Worm (Caenorhabditis elegans): ENCODE data around the gene tbx-34.
A peak's percentile ranks its signal among the peaks of the same experiment; 100 is the strongest.

tbx-34 gene

ce11 chrIII:11218150-11218841, at the start of gene tbx-34, which contains the start of gene wht-8:
Gene tbx-34, minus strand, starts transcription at chrIII:11218250.
Gene wht-8, plus strand, starts transcription at chrIII:11218791.
- no peak for TF ChIP-seq B0019.2 (GFP tag; conservative IDR thresholded peaks at IDR 0.05)
- TF ChIP-seq him-1 (tag; optimal IDR thresholded peaks at IDR 0.05): no peak
- TF ChIP-seq snpc-1.3 (tag; optimal IDR thresholded peaks at IDR 0.05; ENCODE audit: insufficient read depth): no peak
- no peak for TF ChIP-seq nfya-2 (GFP tag; IDR thresholded peaks at IDR 0.05)
- no peak for TF ChIP-seq snpc-3.4 (tag; optimal IDR thresholded peaks at IDR 0.05)
- TF ChIP-seq nhr-120 (GFP tag; IDR thresholded peaks at IDR 0.05): no peak
- no peak for TF ChIP-seq akir-1 (GFP tag; optimal IDR thresholded peaks at IDR 0.05)
- no peak for TF ChIP-seq F22D6.2 (tag; optimal IDR thresholded peaks at IDR 0.05)
- TF ChIP-seq C17E4.6 (GFP tag; IDR thresholded peaks at IDR 0.05): no peak
- no peak for TF ChIP-seq somi-1 (GFP tag; optimal IDR thresholded peaks at IDR 0.05)
- no peak for TF ChIP-seq hlh-26 (GFP tag; conservative IDR thresholded peaks at IDR 0.05)
- TF ChIP-seq Y79H2A.3 (GFP tag; conservative IDR thresholded peaks at IDR 0.05): no peak
- no peak for TF ChIP-seq sea-2 (GFP tag; IDR thresholded peaks at IDR 0.05)
- no peak for TF ChIP-seq let-607 (tag; optimal IDR thresholded peaks at IDR 0.05)
- no peak for TF ChIP-seq madf-10 (tag; optimal IDR thresholded peaks at IDR 0.05)
- no peak for TF ChIP-seq lin-26 (GFP tag; IDR thresholded peaks at IDR 0.05)
- no peak for TF ChIP-seq T26A5.8 (tag; optimal IDR thresholded peaks at IDR 0.05)
- TF ChIP-seq ceh-91 (GFP tag; IDR thresholded peaks at IDR 0.05): no peak
- TF ChIP-seq zim-3 (tag; optimal IDR thresholded peaks at IDR 0.05): no peak
- TF ChIP-seq atf-7 (tag; optimal IDR thresholded peaks at IDR 0.05): no peak

DNA sequence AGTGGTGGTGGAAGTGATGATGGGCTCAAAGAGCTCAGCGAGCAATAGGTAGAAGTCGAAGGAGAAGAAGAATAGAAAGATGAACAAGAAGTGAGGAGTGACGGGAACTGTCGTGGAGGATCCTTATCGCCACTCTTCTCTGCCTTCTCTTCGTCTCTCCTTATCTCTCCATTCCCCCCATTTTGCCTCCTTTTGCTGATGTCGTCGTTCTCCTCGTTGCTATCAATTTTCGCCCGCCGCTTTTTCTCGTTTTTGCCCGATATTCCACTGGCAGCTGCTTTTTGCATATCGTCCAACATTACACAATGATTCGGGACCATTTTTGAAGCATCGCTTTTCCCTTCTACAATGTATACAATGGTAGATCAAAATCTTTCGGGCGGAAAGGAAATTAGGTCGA, 49.3 kb upstream of the tbx-34 start:
- TF ChIP-seq B0019.2 (GFP tag; conservative IDR thresholded peaks at IDR 0.05) (no peak), hmg-1.2 (GFP tag; IDR thresholded peaks at IDR 0.05) (0 out of 2 replicates have a peak, but pooled peaks have one; percentile 7), B0336.3 (GFP tag; IDR thresholded peaks at IDR 0.05) (peak; percentile 56; the same call in 1 of the 2 replicates), nhr-80 (tag; optimal IDR thresholded peaks at IDR 0.05) (peak; percentile 82), ekl-4 (GFP tag; IDR thresholded peaks at IDR 0.05) (no peak), dox-1 (GFP tag; IDR thresholded peaks at IDR 0.05) (0 out of 2 replicates have a peak, but pooled peaks have one; percentile 26), mxl-1 (tag; optimal IDR thresholded peaks at IDR 0.05) (no peak), him-1 (tag; optimal IDR thresholded peaks at IDR 0.05) (no peak), hsf-1 (GFP tag; IDR thresholded peaks at IDR 0.05) (no peak)

- TF ChIP-seq rpc-1 (optimal IDR thresholded peaks at IDR 0.05): no peak
- TF ChIP-seq rpc-1 (tag; optimal IDR thresholded peaks at IDR 0.05): no peak
- no peak for TF ChIP-seq Y56A3A.18 (GFP tag; IDR thresholded peaks at IDR 0.05)
- TF ChIP-seq lin-40 (tag; optimal IDR thresholded peaks at IDR 0.05): peak; percentile 53
These were observed 44.0 kb upstream of the tbx-34 start for ce11 chrIII:11262089-11262488.

DNA sequence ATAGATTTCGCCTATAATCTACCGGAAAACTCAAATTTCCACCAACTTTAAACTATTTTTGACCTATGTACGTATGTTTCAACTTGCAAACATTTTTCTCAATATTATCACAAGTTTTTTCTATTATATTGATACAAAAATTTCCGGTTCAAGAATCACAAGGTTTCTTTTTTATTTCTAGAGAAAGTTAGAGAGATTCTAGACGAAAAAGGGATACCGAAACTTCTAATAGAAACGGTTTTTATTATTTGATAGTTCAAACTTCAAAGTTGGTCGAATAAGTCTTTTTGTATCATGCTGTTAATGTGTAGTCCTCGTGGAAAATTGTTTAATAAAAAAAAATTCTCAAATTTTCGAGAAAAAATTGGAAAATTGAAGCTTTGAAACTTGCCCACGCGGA, 37.0 kb upstream of the tbx-34 start:
- TF ChIP-seq ekl-4 (GFP tag; IDR thresholded peaks at IDR 0.05) (no peak), lin-40 (tag; optimal IDR thresholded peaks at IDR 0.05) (peak; percentile 45), C06A6.2 (GFP tag; conservative IDR thresholded peaks at IDR 0.05) (0 out of 2 replicates have a peak, but pooled peaks have one; percentile 15)
